Worm (Caenorhabditis elegans): Measurements from ENCODE around the gene utp-20.

Gene utp-20

DNA sequence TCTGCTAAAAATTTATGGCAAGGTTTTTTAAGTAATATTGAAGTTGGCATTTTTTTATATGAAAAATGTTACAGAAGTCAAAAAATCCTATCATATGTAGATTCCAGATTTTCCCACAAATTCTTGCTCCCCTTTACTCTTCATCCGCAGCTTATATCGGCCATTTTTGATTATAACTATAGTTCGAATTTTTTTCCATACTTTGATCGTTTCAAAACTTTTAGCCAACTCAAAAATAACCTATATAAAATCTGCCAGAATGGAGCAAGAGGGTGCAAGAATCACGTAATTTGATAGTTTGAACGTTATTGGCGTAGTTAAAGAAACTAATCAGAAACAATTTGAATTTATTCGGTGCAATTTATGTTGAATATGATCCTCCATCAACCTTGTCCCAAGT is 12.2 kb upstream of the utp-20 start:
- TF ChIP-seq hmg-11 (tag; optimal IDR thresholded peaks at IDR 0.05) (no peak), ceh-28 (tag; optimal IDR thresholded peaks at IDR 0.05) (no peak), lin-39 (tag; optimal IDR thresholded peaks at IDR 0.05) (no peak), aly-2 (tag; optimal IDR thresholded peaks at IDR 0.05) (no peak), ama-1 (optimal IDR thresholded peaks at IDR 0.05) (no peak), ceh-9 (tag; optimal IDR thresholded peaks at IDR 0.05) (no peak), fkh-10 (GFP tag; optimal IDR thresholded peaks at IDR 0.05) (no peak), snpc-4 (tag; optimal IDR thresholded peaks at IDR 0.05) (no peak), nhr-237 (tag; optimal IDR thresholded peaks at IDR 0.05) (no peak), egl-27 (tag; optimal IDR thresholded peaks at IDR 0.05) (no peak), eor-1 (tag; optimal IDR thresholded peaks at IDR 0.05) (no peak), ztf-4 (tag; optimal IDR thresholded peaks at IDR 0.05) (no peak), sea-2 (GFP tag; optimal IDR thresholded peaks at IDR 0.05) (no peak), pqm-1 (tag; optimal IDR thresholded peaks at IDR 0.05) (no peak)

DNA sequence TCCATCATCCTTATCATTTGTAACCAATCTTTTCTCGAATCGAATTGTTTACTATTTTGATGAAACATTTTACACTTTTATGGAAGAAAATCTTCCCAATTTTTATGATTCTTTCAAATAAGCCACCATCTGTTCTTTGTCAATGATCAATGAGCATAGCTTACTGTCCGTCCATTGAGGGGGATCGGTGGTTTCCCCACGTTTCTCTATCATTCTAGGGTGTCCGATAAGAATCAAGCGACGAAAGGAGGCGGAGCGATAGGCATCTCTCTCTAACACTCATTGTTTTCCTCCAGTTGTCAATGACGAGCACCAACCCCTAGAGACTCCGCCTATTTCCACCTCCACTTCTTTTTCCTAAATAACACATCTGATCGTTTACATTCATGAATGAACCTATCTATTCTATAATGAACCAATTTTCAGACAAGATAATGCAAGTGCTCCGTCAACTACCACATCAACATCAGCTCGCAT is 11.6 kb upstream of the utp-20 start, which contains the start of gene C56E6.2:
TSS of gene C56E6.2 (plus strand) at position 427 of the 477 bp plus-strand sequence.
- TF ChIP-seq nhr-11 (tag; optimal IDR thresholded peaks at IDR 0.05) (no peak), elt-3 (tag; optimal IDR thresholded peaks at IDR 0.05) (no peak), snpc-4 (tag; optimal IDR thresholded peaks at IDR 0.05) (no peak), daf-12 (tag; optimal IDR thresholded peaks at IDR 0.05) (no peak), ceh-82 (tag; optimal IDR thresholded peaks at IDR 0.05) (no peak), elt-2 (tag; optimal IDR thresholded peaks at IDR 0.05) (peak; percentile 57), ztf-11 (tag; optimal IDR thresholded peaks at IDR 0.05) (no peak), ZK546.5 (tag; optimal IDR thresholded peaks at IDR 0.05) (no peak), ama-1 (optimal IDR thresholded peaks at IDR 0.05) (no peak), egl-27 (tag; optimal IDR thresholded peaks at IDR 0.05) (no peak), pqm-1 (tag; optimal IDR thresholded peaks at IDR 0.05) (peak; percentile 28), lin-39 (tag; optimal IDR thresholded peaks at IDR 0.05) (no peak)

DNA sequence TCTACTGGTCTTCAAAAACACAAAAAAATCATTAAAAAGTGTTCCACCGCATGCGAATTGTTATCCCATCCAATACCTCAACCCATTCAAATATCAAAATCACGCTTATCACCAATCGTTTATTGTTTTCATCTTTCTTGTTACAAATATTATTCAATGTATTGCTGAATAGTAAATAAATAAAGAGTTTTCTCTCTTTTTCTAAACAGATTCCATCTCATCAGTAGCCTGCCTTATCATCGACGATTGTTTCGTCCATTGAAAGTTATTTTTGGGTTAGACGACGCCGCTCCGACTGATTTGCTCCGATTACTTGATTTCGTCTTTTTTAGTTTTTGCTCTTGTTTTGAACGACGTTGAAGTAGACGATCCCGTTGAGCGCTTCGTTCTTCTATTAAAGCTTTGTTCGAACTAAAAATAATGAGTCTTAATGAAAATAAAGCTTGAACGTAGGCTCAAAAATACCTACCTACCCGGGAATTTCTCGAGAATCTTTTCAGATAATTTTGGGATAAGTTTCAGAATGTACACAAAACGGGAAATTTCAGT is 10.0 kb upstream of the utp-20 start:
- TF ChIP-seq zag-1 (tag; optimal IDR thresholded peaks at IDR 0.05) (no peak), elt-2 (tag; optimal IDR thresholded peaks at IDR 0.05) (peak; percentile 1), ztf-4 (tag; optimal IDR thresholded peaks at IDR 0.05) (no peak), ceh-28 (tag; optimal IDR thresholded peaks at IDR 0.05) (peak; percentile 30), mdl-1 (tag; optimal IDR thresholded peaks at IDR 0.05) (no peak), ama-1 (optimal IDR thresholded peaks at IDR 0.05) (peak; percentile 67), pha-4 (tag; optimal IDR thresholded peaks at IDR 0.05) (peak; percentile 1), unc-39 (tag; optimal IDR thresholded peaks at IDR 0.05) (no peak), nhr-23 (tag; optimal IDR thresholded peaks at IDR 0.05) (no peak), elt-3 (tag; optimal IDR thresholded peaks at IDR 0.05) (no peak), nfya-1 (tag; optimal IDR thresholded peaks at IDR 0.05; ENCODE audit: insufficient read depth) (no peak)

DNA sequence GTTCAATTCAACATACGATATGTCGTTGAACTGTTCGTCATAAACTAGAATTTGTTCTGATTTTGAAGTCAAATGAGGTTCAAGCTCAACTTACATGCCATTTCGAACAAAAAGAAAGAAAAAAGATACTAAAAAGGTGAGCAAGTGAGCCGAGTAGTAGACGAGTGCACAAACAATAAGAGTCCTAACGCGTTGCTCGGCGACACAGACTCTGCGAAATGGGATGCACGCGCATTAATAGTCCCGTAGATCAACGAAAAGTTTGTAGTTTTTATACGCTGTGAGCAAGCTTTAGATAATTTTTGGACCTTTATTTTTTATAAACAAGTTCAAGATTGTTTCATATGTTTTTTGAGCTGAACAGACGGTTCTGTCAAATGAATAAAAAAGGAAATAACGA is 7.5 kb upstream of the utp-20 start, which contains the start of gene C56E6.4:
TSS of gene C56E6.4 (minus strand) at position 101 of the 400 bp plus-strand sequence.
- no peak for TF ChIP-seq nhr-67 (tag; optimal IDR thresholded peaks at IDR 0.05)
- no peak for TF ChIP-seq ztf-11 (tag; optimal IDR thresholded peaks at IDR 0.05)
- TF ChIP-seq mdl-1 (tag; optimal IDR thresholded peaks at IDR 0.05) = no peak
- no peak for TF ChIP-seq skn-1 (tag; optimal IDR thresholded peaks at IDR 0.05)
- TF ChIP-seq tbx-2 (tag; optimal IDR thresholded peaks at IDR 0.05) = no peak
- TF ChIP-seq lin-39 (tag; optimal IDR thresholded peaks at IDR 0.05) = no peak
- TF ChIP-seq hmg-11 (tag; optimal IDR thresholded peaks at IDR 0.05) = no peak
- TF ChIP-seq ceh-82 (tag; optimal IDR thresholded peaks at IDR 0.05) = no peak

DNA sequence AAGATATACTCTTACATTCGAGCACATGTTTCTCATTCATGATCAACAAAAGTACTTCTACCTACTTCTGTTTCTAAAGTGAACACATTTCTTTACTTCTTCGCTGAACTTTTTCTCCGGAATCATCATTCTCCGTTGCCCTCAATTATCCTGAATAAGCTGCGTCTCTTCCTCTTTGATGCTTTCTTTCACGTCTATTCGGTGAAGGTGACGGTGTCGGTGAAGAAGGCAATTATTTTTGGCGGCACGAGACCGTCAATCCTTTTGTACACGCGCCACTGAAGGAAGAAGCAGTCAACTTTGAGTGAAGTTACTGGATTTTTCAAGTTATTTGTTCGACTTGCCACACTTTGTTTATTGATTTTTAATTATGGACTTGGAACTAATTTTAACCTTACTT is 4.6 kb upstream of the utp-20 start, which contains the start of gene abch-1:
TSS of gene abch-1 (minus strand) at position 101 of the 400 bp plus-strand sequence.
- TF ChIP-seq nhr-43 (tag; optimal IDR thresholded peaks at IDR 0.05; ENCODE audit: poor library complexity, severe bottlenecking) (no peak), elt-2 (tag; optimal IDR thresholded peaks at IDR 0.05) (no peak), snpc-4 (tag; optimal IDR thresholded peaks at IDR 0.05) (no peak), skn-1 (tag; optimal IDR thresholded peaks at IDR 0.05) (no peak), eor-1 (tag; optimal IDR thresholded peaks at IDR 0.05) (no peak), nfya-1 (tag; optimal IDR thresholded peaks at IDR 0.05; ENCODE audit: insufficient read depth) (no peak), fos-1 (tag; optimal IDR thresholded peaks at IDR 0.05) (no peak), ceh-82 (tag; optimal IDR thresholded peaks at IDR 0.05) (no peak), jun-1 (tag; optimal IDR thresholded peaks at IDR 0.05) (no peak), egl-27 (tag; optimal IDR thresholded peaks at IDR 0.05) (no peak), lin-39 (tag; optimal IDR thresholded peaks at IDR 0.05) (no peak), lsy-12 (tag; optimal IDR thresholded peaks at IDR 0.05) (no peak), pqm-1 (tag; optimal IDR thresholded peaks at IDR 0.05) (no peak), nhr-25 (tag; optimal IDR thresholded peaks at IDR 0.05) (no peak), nhr-12 (tag; optimal IDR thresholded peaks at IDR 0.05) (no peak), pha-4 (tag; optimal IDR thresholded peaks at IDR 0.05) (no peak), ZK546.5 (tag; optimal IDR thresholded peaks at IDR 0.05) (no peak), nhr-23 (tag; optimal IDR thresholded peaks at IDR 0.05) (no peak), sea-2 (GFP tag; optimal IDR thresholded peaks at IDR 0.05) (no peak), fkh-2 (tag; optimal IDR thresholded peaks at IDR 0.05) (no peak)

All from whole organism, L3 larva.